Worm (Caenorhabditis elegans) whole organism, L2 larva: ENCODE results near the gene srsx-10.

Source experiments
- F13H6.1 ChIP-seq: sonication (generic microtip); optimal IDR thresholded peaks from 2 replicates; lab custom pipeline; 2016; ENCODE audit warnings: missing genetic modification characterization, missing compliant biosample characterization
- Y55F3AM.14 ChIP-seq: fragments of 200-800 bp; sonication (Bioruptor generic); optimal IDR thresholded peaks from 2 replicates; lab custom pipeline; 2018; ENCODE audit warnings: mild to moderate bottlenecking, missing genetic modification characterization, missing compliant biosample characterization
- aly-2 ChIP-seq: fragments of 150-350 bp; optimal IDR thresholded peaks from 2 replicates; lab custom pipeline; 2014; ENCODE audit warnings: missing biosample characterization, missing genetic modification characterization
- ceh-16 ChIP-seq: fragments of 150-350 bp; optimal IDR thresholded peaks from 2 replicates; lab custom pipeline; 2014; ENCODE audit warnings: missing biosample characterization, missing genetic modification characterization
- crh-2 ChIP-seq: sonication (generic microtip); optimal IDR thresholded peaks from 2 replicates; lab custom pipeline; 2017; ENCODE audit warnings: missing biosample characterization, missing genetic modification characterization
- egl-27 ChIP-seq: sonication (generic microtip); optimal IDR thresholded peaks from 3 replicates; lab custom pipeline; 2017; ENCODE audit warnings: missing biosample characterization, missing genetic modification reagents, missing genetic modification characterization
- elt-1 ChIP-seq: fragments of 150-350 bp; optimal IDR thresholded peaks from 2 replicates; lab custom pipeline; 2014; ENCODE audit warnings: missing biosample characterization, missing genetic modification characterization
- lsy-2 ChIP-seq, 2 experiments: fragments of 150-350 bp in 1 of 2; sonication (generic microtip) in 1 of 2; optimal IDR thresholded peaks; 2 replicates each; lab custom pipeline; 2014 to 2017; ENCODE audit warnings: missing biosample characterization in 2 of 2, missing genetic modification characterization in 2 of 2
- mbf-1 ChIP-seq: sonication (generic microtip); optimal IDR thresholded peaks from 2 replicates; lab custom pipeline; 2017; ENCODE audit warnings: missing biosample characterization, missing genetic modification characterization
- nhr-23 ChIP-seq: fragments of 150-350 bp; optimal IDR thresholded peaks from 2 replicates; lab custom pipeline; 2014; ENCODE audit warnings: missing biosample characterization, missing genetic modification reagents, missing genetic modification characterization
- nhr-6 ChIP-seq: fragments of 150-350 bp; optimal IDR thresholded peaks from 2 replicates; lab custom pipeline; 2014; ENCODE audit warnings: missing biosample characterization, missing genetic modification characterization
- sma-9 ChIP-seq, 2 experiments: fragments of 150-350 bp in 1 of 2; sonication (generic microtip) in 1 of 2; optimal IDR thresholded peaks; 2 replicates each; lab custom pipeline; 2014 to 2016; ENCODE audit warnings: missing genetic modification characterization in 2 of 2, mild to moderate bottlenecking in 1 of 2, missing biosample characterization in 1 of 2, missing compliant biosample characterization in 1 of 2, missing genetic modification reagents in 1 of 2, moderate library complexity in 1 of 2
- unc-62 ChIP-seq: fragments of 150-350 bp; optimal IDR thresholded peaks from 2 replicates; lab custom pipeline; 2014; ENCODE audit warnings: missing biosample characterization, missing genetic modification reagents, missing genetic modification characterization
- zag-1 ChIP-seq: fragments of 150-350 bp; optimal IDR thresholded peaks from 2 replicates; lab custom pipeline; 2014; ENCODE audit warnings: missing biosample characterization, missing genetic modification characterization
- ztf-11 ChIP-seq: sonication (generic microtip); optimal IDR thresholded peaks from 2 replicates; lab custom pipeline; 2017; ENCODE audit warnings: missing biosample characterization, missing genetic modification characterization
- ztf-4 ChIP-seq: fragments of 150-350 bp; optimal IDR thresholded peaks from 2 replicates; lab custom pipeline; 2014; ENCODE audit warnings: missing biosample characterization, missing genetic modification characterization

Gene srsx-10

ce11 chrV:4926371-4926770 lies 48.2 kb downstream of the srsx-10 start, which contains the start of gene srh-21:
Gene srh-21, plus strand, starts transcription at chrV:4926671.
- TF ChIP-seq elt-1 (tag; lab: Kevin White, UChicago) (no peak), F13H6.1 (tag; lab: Kevin White, UChicago) (no peak), nhr-6 (tag; lab: Kevin White, UChicago) (no peak), ztf-11 (tag; lab: Kevin White, UChicago) (no peak), mbf-1 (tag; lab: Kevin White, UChicago) (no peak), lsy-2 (tag; optimal IDR thresholded peaks at IDR 0.05; lab: Kevin White, UChicago) (no peak), aly-2 (tag; lab: Kevin White, UChicago) (no peak)

ce11 chrV:4924618-4925017 lies 50.0 kb downstream of the srsx-10 start, which contains the start of gene srh-20:
Gene srh-20, plus strand, starts transcription at chrV:4924918.
- TF ChIP-seq Y55F3AM.14 = no peak
- no peak for TF ChIP-seq unc-62 (GFP tag; lab: Kevin White, UChicago)
- no peak for TF ChIP-seq ceh-16 (tag; lab: Kevin White, UChicago)
- no peak for TF ChIP-seq crh-2 (tag; lab: Kevin White, UChicago)
- TF ChIP-seq nhr-6 (tag; lab: Kevin White, UChicago) = no peak
- TF ChIP-seq ztf-4 (tag; lab: Kevin White, UChicago) = no peak
- no peak for TF ChIP-seq zag-1 (tag; lab: Kevin White, UChicago)
- TF ChIP-seq sma-9 (GFP tag; optimal IDR thresholded peaks at IDR 0.05; lab: Kevin White, UChicago) = no peak
- no peak for TF ChIP-seq sma-9 (tag; optimal IDR thresholded peaks at IDR 0.05; lab: Kevin White, UChicago)
- TF ChIP-seq nhr-23 (tag; lab: Kevin White, UChicago) = no peak
- no peak for TF ChIP-seq egl-27 (tag; lab: Kevin White, UChicago)
- TF ChIP-seq, all 48 proteins: peak for 0
